Worm (Caenorhabditis elegans): ENCODE results near the gene gei-15.

Gene gei-15

DNA sequence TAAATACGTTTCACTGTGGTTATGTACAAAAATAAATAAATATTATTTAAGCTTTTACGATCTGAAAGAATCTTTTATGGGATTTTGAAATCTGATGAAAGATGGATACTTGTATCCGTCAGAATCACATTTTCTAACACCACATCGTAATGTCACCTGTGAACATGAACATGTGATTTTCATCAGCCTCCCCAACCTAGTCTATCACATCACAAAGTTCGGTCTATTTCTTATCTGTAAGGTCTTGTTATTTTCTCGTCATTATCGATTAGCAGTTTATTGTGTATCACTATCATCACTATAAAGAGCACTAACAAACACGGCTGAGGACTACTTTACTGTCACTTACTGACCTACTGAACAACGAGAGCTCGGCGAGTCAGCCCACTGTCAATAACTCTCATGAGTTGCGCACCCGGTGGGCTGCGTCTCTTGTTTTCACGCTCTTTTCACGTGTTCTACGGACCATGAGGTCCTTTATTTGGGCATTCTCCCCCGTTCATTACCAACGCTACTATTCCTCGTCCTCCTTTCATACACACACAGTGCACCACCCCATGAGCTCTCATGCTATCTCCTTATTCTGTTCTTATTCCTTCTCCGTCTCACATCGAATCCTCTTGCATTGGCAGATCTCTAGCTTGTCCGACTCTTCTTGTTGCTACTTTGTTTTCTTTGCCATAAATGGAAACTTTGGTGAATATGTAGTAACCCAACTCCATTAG is 15.8 kb downstream of the gei-15 start (continued):
- TF ChIP-seq nhr-71 (tag; optimal IDR thresholded peaks at IDR 0.05) = peak; percentile 44
- no peak for TF ChIP-seq efl-3 (GFP tag; optimal IDR thresholded peaks at IDR 0.05)
- TF ChIP-seq lin-35 (GFP tag; optimal IDR thresholded peaks at IDR 0.05) = peak in 1 of 2 experiments; percentile 64
- no peak for TF ChIP-seq nhr-19 (GFP tag; conservative IDR thresholded peaks at IDR 0.05)
- peak; percentile 34 for TF ChIP-seq lin-14 (GFP tag; optimal IDR thresholded peaks at IDR 0.05)
- TF ChIP-seq mep-1 (tag; optimal IDR thresholded peaks at IDR 0.05) = peak; percentile 25
- peak in 2 of 6 experiments; percentile 10 to 39 for TF ChIP-seq elt-3 (tag; optimal IDR thresholded peaks at IDR 0.05)
- TF ChIP-seq lin-39 (tag; optimal IDR thresholded peaks at IDR 0.05) = no peak
- no peak for TF ChIP-seq ceh-88 (GFP tag; IDR thresholded peaks at IDR 0.05)
- TF ChIP-seq unc-62 (GFP tag; optimal IDR thresholded peaks at IDR 0.05) = no peak
- no peak for TF ChIP-seq Y116A8C.19 (tag; optimal IDR thresholded peaks at IDR 0.05; ENCODE audit: borderline replicate concordance)
- no peak for TF ChIP-seq F16B12.6 (tag; optimal IDR thresholded peaks at IDR 0.05)
- TF ChIP-seq nhr-85 (tag) = peak; percentile 40
- no peak for TF ChIP-seq lin-15B (tag; optimal IDR thresholded peaks at IDR 0.05)
- no peak for TF ChIP-seq efl-1 (optimal IDR thresholded peaks at IDR 0.05)
- peak; percentile 6 to 31 for TF ChIP-seq efl-1 (GFP tag; optimal IDR thresholded peaks at IDR 0.05 in 1 of 2)
- TF ChIP-seq dpl-1 (GFP tag; optimal IDR thresholded peaks at IDR 0.05) = peak in 1 of 3 experiments; percentile 24
- no peak for TF ChIP-seq aha-1 (tag; optimal IDR thresholded peaks at IDR 0.05)
- TF ChIP-seq nhr-237 (tag; optimal IDR thresholded peaks at IDR 0.05) = no peak

DNA sequence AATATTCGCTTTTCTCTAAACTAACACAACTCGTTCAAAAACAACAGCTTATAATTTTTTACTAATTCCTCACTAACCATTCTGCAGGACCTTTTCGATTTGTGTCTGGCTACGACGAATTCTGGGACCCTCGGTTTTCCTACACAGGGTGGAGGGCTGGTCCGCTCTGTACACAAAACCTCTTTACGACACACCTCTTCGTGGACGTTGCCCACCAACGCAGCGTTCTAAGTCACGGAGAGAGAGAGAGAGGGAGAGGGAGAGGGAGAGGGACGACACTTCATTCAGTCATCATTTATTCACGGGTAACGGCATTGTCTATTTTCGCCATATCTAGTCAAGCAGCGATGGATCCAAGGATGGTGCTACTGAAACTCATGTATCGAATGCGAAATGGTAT is 16.6 kb downstream of the gei-15 start, which contains the start of gene atg-2:
Gene atg-2 (plus strand): TSS at position 301 of the 400 bp plus-strand sequence.
- no peak for TF ChIP-seq lin-15B (tag; optimal IDR thresholded peaks at IDR 0.05)
- no peak for TF ChIP-seq dpl-1 (GFP tag; optimal IDR thresholded peaks at IDR 0.05)
- no peak for TF ChIP-seq efl-3 (GFP tag; optimal IDR thresholded peaks at IDR 0.05)
- TF ChIP-seq efl-1 (optimal IDR thresholded peaks at IDR 0.05) = no peak
- peak in 1 of 2 experiments; percentile 77 for TF ChIP-seq efl-1 (GFP tag; optimal IDR thresholded peaks at IDR 0.05 in 1 of 2)
- TF ChIP-seq F16B12.6 (tag; optimal IDR thresholded peaks at IDR 0.05) = no peak

DNA sequence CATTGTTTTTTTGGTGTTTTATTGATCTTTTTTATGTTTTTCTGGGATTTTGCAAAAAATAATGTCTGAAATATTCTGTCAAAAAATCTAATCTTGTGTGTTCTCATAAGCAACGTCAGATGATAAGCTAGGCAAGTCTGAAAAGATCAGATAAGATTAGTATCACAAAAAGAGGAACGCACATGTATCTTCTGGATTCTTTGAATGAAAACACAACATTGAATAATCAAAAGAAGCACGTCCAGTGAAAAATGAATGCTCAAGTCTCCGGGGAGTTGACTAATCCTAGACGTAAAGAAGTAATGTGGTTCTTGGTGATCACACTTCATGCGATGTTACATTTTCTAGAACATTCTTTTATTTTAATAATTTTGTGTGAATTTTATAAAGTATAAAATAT is 17.6 kb downstream of the gei-15 start:
- TF ChIP-seq sup-37 (GFP tag; optimal IDR thresholded peaks at IDR 0.05) = no peak
- no peak for TF ChIP-seq C16A3.4 (tag; optimal IDR thresholded peaks at IDR 0.05)
- no peak for TF ChIP-seq ama-1 (optimal IDR thresholded peaks at IDR 0.05)
- TF ChIP-seq unc-86 (tag; optimal IDR thresholded peaks at IDR 0.05) = no peak
- TF ChIP-seq dsc-1 (tag; optimal IDR thresholded peaks at IDR 0.05) = peak; percentile 73
- TF ChIP-seq zip-4 (GFP tag; optimal IDR thresholded peaks at IDR 0.05) = no peak
- no peak for TF ChIP-seq tlp-1 (tag; optimal IDR thresholded peaks at IDR 0.05)
- TF ChIP-seq ceh-8 (GFP tag; optimal IDR thresholded peaks at IDR 0.05) = no peak
- peak; percentile 7 for TF ChIP-seq nhr-47 (tag; optimal IDR thresholded peaks at IDR 0.05)
- TF ChIP-seq sox-4 (tag; optimal IDR thresholded peaks at IDR 0.05) = no peak

DNA sequence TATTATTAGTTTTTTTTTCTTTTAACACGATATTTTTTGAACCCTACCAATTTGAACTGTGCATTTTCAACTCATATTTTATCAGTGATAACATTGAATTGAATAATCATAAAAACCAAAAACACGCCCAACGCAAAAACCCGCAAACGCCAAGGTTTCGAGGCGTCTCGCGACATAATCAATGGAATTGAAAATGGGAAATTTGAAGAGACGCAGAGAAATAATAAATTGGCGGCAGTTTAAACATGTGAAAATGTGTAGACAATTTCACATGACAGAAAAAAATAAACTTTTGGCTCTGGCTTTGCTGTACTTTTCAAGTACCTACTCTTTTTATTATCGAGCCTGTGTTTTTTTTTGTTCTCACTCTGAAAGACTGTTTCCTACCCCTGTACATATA is 18.2 kb downstream of the gei-15 start:
- TF ChIP-seq ztf-4 (tag; optimal IDR thresholded peaks at IDR 0.05) = no peak
- TF ChIP-seq zip-4 (GFP tag; optimal IDR thresholded peaks at IDR 0.05) = no peak
- TF ChIP-seq nhr-12 (tag; optimal IDR thresholded peaks at IDR 0.05) = no peak
- TF ChIP-seq C34B4.2 (tag; optimal IDR thresholded peaks at IDR 0.05) = no peak
- TF ChIP-seq pax-3 (tag; optimal IDR thresholded peaks at IDR 0.05) = no peak
- no peak for TF ChIP-seq aha-1 (tag; optimal IDR thresholded peaks at IDR 0.05)
- TF ChIP-seq unc-62 (GFP tag; optimal IDR thresholded peaks at IDR 0.05) = no peak
- TF ChIP-seq lir-3 (tag; optimal IDR thresholded peaks at IDR 0.05; ENCODE audit: poor library complexity) = peak; percentile 39
- TF ChIP-seq jun-1 (tag; optimal IDR thresholded peaks at IDR 0.05) = peak; percentile 18
- TF ChIP-seq nhr-19 (GFP tag; conservative IDR thresholded peaks at IDR 0.05) = peak; percentile 59
- TF ChIP-seq sup-37 (GFP tag; optimal IDR thresholded peaks at IDR 0.05) = no peak
- no peak for TF ChIP-seq hpl-2 (GFP tag; optimal IDR thresholded peaks at IDR 0.05)
- peak; percentile 6 to 48 (median 28) for TF ChIP-seq ceh-82 (tag; optimal IDR thresholded peaks at IDR 0.05)
- TF ChIP-seq irx-1 (tag; optimal IDR thresholded peaks at IDR 0.05) = peak; percentile 17
- TF ChIP-seq egl-13 (tag; optimal IDR thresholded peaks at IDR 0.05) = no peak
- TF ChIP-seq vab-15 (tag; optimal IDR thresholded peaks at IDR 0.05) = no peak
- peak; percentile 83 for TF ChIP-seq nhr-71 (tag; optimal IDR thresholded peaks at IDR 0.05)
- TF ChIP-seq zag-1 (tag; optimal IDR thresholded peaks at IDR 0.05) = no peak
- TF ChIP-seq lsy-2 (tag; optimal IDR thresholded peaks at IDR 0.05) = peak; percentile 47 to 72
- no peak for TF ChIP-seq snpc-4 (tag; optimal IDR thresholded peaks at IDR 0.05)
- peak; percentile 75 for TF ChIP-seq nhr-85 (tag)
- peak; percentile 57 for TF ChIP-seq blmp-1 (tag; optimal IDR thresholded peaks at IDR 0.05)
- TF ChIP-seq C16A3.4 (tag; optimal IDR thresholded peaks at IDR 0.05) = peak; percentile 49
- no peak for TF ChIP-seq sptf-1 (tag; optimal IDR thresholded peaks at IDR 0.05)
- no peak for TF ChIP-seq tlp-1 (tag; optimal IDR thresholded peaks at IDR 0.05)
- TF ChIP-seq rnt-1 (tag; optimal IDR thresholded peaks at IDR 0.05) = peak; percentile 61
